Fruit fly (Drosophila melanogaster) whole organism: ENCODE measurements around the gene DIP1.
"Not testable (repeated sequence)": the region's sequence is repeated elsewhere in the genome, so short reads cannot be mapped to it uniquely, and the experiment has no call there.

ENCODE experiments used
- CG8478 ChIP-seq: fragments of >200 bp; optimal IDR thresholded peaks from 2 replicates; lab custom pipeline; 2018; ENCODE audit warnings: inconsistent platforms
- Dll ChIP-seq: fragments of >200 bp; optimal IDR thresholded peaks from 2 replicates; lab custom pipeline; 2017
- EcR ChIP-seq, 2 experiments: fragments of >200 bp; optimal IDR thresholded peaks; 2 replicates each; lab custom pipeline; 2017; ENCODE audit warnings: missing biosample characterization in 2 of 2, missing genetic modification characterization in 2 of 2, missing genetic modification reagents in 2 of 2
- pan ChIP-seq: fragments of >200 bp; optimal IDR thresholded peaks from 2 replicates; lab custom pipeline; 2017
- psq ChIP-seq: fragments of >200 bp; optimal IDR thresholded peaks from 2 replicates; lab custom pipeline; 2017
- usp ChIP-seq: fragments of >200 bp; optimal IDR thresholded peaks from 2 replicates; lab custom pipeline; 2017; ENCODE audit warnings: missing biosample characterization, missing genetic modification characterization, mixed read lengths

DNA sequence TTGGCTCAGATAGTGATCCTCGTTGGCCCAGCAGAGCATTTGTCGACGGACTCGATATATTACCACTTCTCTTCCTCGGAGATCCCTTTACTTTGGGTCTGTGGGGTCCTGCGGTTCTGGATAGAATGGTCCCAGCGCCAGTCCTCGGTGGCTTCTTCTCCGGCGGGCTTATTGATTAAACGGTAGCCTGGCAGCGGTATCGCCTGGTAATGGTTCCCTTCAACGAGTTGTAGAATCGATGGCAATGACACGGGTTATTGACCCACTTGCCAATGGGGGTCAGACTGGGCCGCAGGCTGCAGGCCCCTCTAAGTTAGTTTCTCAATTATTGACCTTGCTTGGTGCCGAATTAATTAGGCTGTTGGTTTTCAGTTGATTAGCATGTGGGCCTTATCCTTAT lies 8.9 kb downstream of the DIP1 start, which contains the start of gene CG32819:
- TF ChIP-seq usp (GFP tag; lab: Kevin White, UChicago); CG8478; psq (lab: Kevin White, UChicago); Dll (lab: Kevin White, UChicago); pan (lab: Kevin White, UChicago); EcR (GFP tag; optimal IDR thresholded peaks at IDR 0.05; lab: Kevin White, UChicago): not testable (repeated sequence)
